Worm (Caenorhabditis elegans): ENCODE measurements around the gene ncs-6.

ncs-6 gene

ce11 chrII:3528256-3528655, at the start of gene ncs-6:
Gene ncs-6 (minus strand): TSS chrII:3528516.
- no peak for TF ChIP-seq him-1 (tag; optimal IDR thresholded peaks at IDR 0.05)
- no peak for TF ChIP-seq W03F9.2 (tag; optimal IDR thresholded peaks at IDR 0.05)
- TF ChIP-seq dao-5 (tag; optimal IDR thresholded peaks at IDR 0.05), result no peak

ce11 chrII:3576742-3577141, 48.4 kb upstream of the ncs-6 start, which contains the start of gene clec-132:
Gene clec-132 (plus strand): TSS chrII:3577042.
- no peak for TF ChIP-seq W03F9.2 (tag; optimal IDR thresholded peaks at IDR 0.05)
- TF ChIP-seq him-1 (tag; optimal IDR thresholded peaks at IDR 0.05), result no peak
- no peak for TF ChIP-seq dao-5 (tag; optimal IDR thresholded peaks at IDR 0.05)

ce11 chrII:3573255-3573654, 44.9 kb upstream of the ncs-6 start, which contains the start of gene clec-130:
Gene clec-130 (plus strand): TSS chrII:3573555.
- TF ChIP-seq W03F9.2 (tag; optimal IDR thresholded peaks at IDR 0.05), result no peak
- no peak for TF ChIP-seq dao-5 (tag; optimal IDR thresholded peaks at IDR 0.05)
- no peak for TF ChIP-seq him-1 (tag; optimal IDR thresholded peaks at IDR 0.05)

ce11 chrII:3570927-3571538, 42.7 kb upstream of the ncs-6 start, which contains the start of the genes clec-128 and clec-129:
Gene clec-128 (minus strand): TSS chrII:3571027.
Gene clec-129 (plus strand): TSS chrII:3571488.
- TF ChIP-seq W03F9.2 (tag; optimal IDR thresholded peaks at IDR 0.05), result no peak
- TF ChIP-seq him-1 (tag; optimal IDR thresholded peaks at IDR 0.05), result no peak
- no peak for TF ChIP-seq dao-5 (tag; optimal IDR thresholded peaks at IDR 0.05)

ce11 chrII:3569118-3569517, 40.8 kb upstream of the ncs-6 start, which contains the start of gene clec-127:
Gene clec-127 (minus strand): TSS chrII:3569218.
- TF ChIP-seq dao-5 (tag; optimal IDR thresholded peaks at IDR 0.05), result no peak
- TF ChIP-seq W03F9.2 (tag; optimal IDR thresholded peaks at IDR 0.05), result no peak
- TF ChIP-seq him-1 (tag; optimal IDR thresholded peaks at IDR 0.05), result no peak

- peak; percentile 18 for TF ChIP-seq dao-5 (tag; optimal IDR thresholded peaks at IDR 0.05)
Measured at ce11 chrII:3567576-3567975, 39.3 kb upstream of the ncs-6 start.

- TF ChIP-seq W03F9.2 (tag; optimal IDR thresholded peaks at IDR 0.05) (no peak), dao-5 (tag; optimal IDR thresholded peaks at IDR 0.05) (no peak), him-1 (tag; optimal IDR thresholded peaks at IDR 0.05) (no peak)
Measured at ce11 chrII:3567066-3567465, 38.8 kb upstream of the ncs-6 start.

- TF ChIP-seq dao-5 (tag; optimal IDR thresholded peaks at IDR 0.05), result no peak
- no peak for TF ChIP-seq W03F9.2 (tag; optimal IDR thresholded peaks at IDR 0.05)
- TF ChIP-seq him-1 (tag; optimal IDR thresholded peaks at IDR 0.05), result no peak
Measured at ce11 chrII:3562419-3562818, 34.1 kb upstream of the ncs-6 start, which contains the start of gene W10G11.3. Gene W10G11.3 (minus strand): TSS chrII:3562519.

ce11 chrII:3561561-3561960, 33.2 kb upstream of the ncs-6 start, which contains the start of gene W10G11.2:
Gene W10G11.2 (minus strand): TSS chrII:3561661.
- no peak for TF ChIP-seq him-1 (tag; optimal IDR thresholded peaks at IDR 0.05)
- TF ChIP-seq W03F9.2 (tag; optimal IDR thresholded peaks at IDR 0.05), result no peak
- TF ChIP-seq dao-5 (tag; optimal IDR thresholded peaks at IDR 0.05), result no peak

ce11 chrII:3560592-3560991, 32.3 kb upstream of the ncs-6 start, which contains the start of gene W10G11.1:
Gene W10G11.1 (minus strand): TSS chrII:3560692.
- no peak for TF ChIP-seq dao-5 (tag; optimal IDR thresholded peaks at IDR 0.05)
- TF ChIP-seq him-1 (tag; optimal IDR thresholded peaks at IDR 0.05), result no peak
- no peak for TF ChIP-seq W03F9.2 (tag; optimal IDR thresholded peaks at IDR 0.05)

- TF ChIP-seq dao-5 (tag; optimal IDR thresholded peaks at IDR 0.05), result no peak
- TF ChIP-seq W03F9.2 (tag; optimal IDR thresholded peaks at IDR 0.05), result no peak
- TF ChIP-seq him-1 (tag; optimal IDR thresholded peaks at IDR 0.05), result no peak
Measured at ce11 chrII:3557417-3557816, 29.1 kb upstream of the ncs-6 start, which contains the start of gene lgc-45. Gene lgc-45 (plus strand): TSS chrII:3557472.

- TF ChIP-seq him-1 (tag; optimal IDR thresholded peaks at IDR 0.05) (no peak), dao-5 (tag; optimal IDR thresholded peaks at IDR 0.05) (no peak), W03F9.2 (tag; optimal IDR thresholded peaks at IDR 0.05) (no peak)
Measured at ce11 chrII:3556584-3556983, 28.3 kb upstream of the ncs-6 start.

ce11 chrII:3555281-3555680, 27.0 kb upstream of the ncs-6 start:
- TF ChIP-seq W03F9.2 (tag; optimal IDR thresholded peaks at IDR 0.05) (no peak), dao-5 (tag; optimal IDR thresholded peaks at IDR 0.05) (no peak), him-1 (tag; optimal IDR thresholded peaks at IDR 0.05) (no peak)

- no peak for TF ChIP-seq W03F9.2 (tag; optimal IDR thresholded peaks at IDR 0.05)
Measured at ce11 chrII:3554673-3555072, 26.4 kb upstream of the ncs-6 start.

- TF ChIP-seq W03F9.2 (tag; optimal IDR thresholded peaks at IDR 0.05) (peak; percentile 41), dao-5 (tag; optimal IDR thresholded peaks at IDR 0.05) (no peak)
Measured at ce11 chrII:3553453-3553852, 25.1 kb upstream of the ncs-6 start, which contains the start of gene dnc-3. Gene dnc-3 (plus strand): TSS chrII:3553724.

Measured in whole organism, L4/young adult.